Worm (Caenorhabditis elegans): ENCODE results near the gene Y53F4B.5.

- TF ChIP-seq xbp-1 (tag; optimal IDR thresholded peaks at IDR 0.05) (no peak), pqm-1 (tag; optimal IDR thresholded peaks at IDR 0.05) (no peak), nhr-76 (tag; optimal IDR thresholded peaks at IDR 0.05) (no peak), fkh-4 (tag; optimal IDR thresholded peaks at IDR 0.05; ENCODE audit: borderline replicate concordance) (no peak), fkh-10 (GFP tag; optimal IDR thresholded peaks at IDR 0.05) (no peak), fos-1 (tag; optimal IDR thresholded peaks at IDR 0.05) (no peak), mdl-1 (tag; optimal IDR thresholded peaks at IDR 0.05) (no peak), egl-13 (tag; optimal IDR thresholded peaks at IDR 0.05) (no peak), unc-86 (tag; optimal IDR thresholded peaks at IDR 0.05) (no peak), unc-62 (GFP tag; optimal IDR thresholded peaks at IDR 0.05) (no peak), lin-39 (tag; optimal IDR thresholded peaks at IDR 0.05) (no peak), nhr-47 (tag; optimal IDR thresholded peaks at IDR 0.05) (no peak)
Observed at ce11 chrII:14952464-14953064, 31.2 kb downstream of the Y53F4B.5 start.

All from whole organism, L1 larva.